Fruit fly (Drosophila melanogaster) whole organism, embryonic: ENCODE data around the gene crol.

ENCODE experiments used
- Asciz ChIP-seq: fragments of 200-800 bp; sonication (Bioruptor generic); optimal IDR thresholded peaks from 2 replicates; lab custom pipeline; 2017; ENCODE audit warnings: missing biosample characterization, mild to moderate bottlenecking, missing genetic modification characterization, missing genetic modification reagents
- Atf-2 ChIP-seq: fragments of 200-800 bp; sonication (Bioruptor generic); optimal IDR thresholded peaks from 2 replicates; lab custom pipeline; 2016; ENCODE audit warnings: missing biosample characterization, missing genetic modification characterization
- Awh ChIP-seq: fragments of 200-800 bp; sonication (Bioruptor generic); IDR thresholded peaks from 2 replicates; pipeline ENCODE4, ENCODE4 v1.3.6; 2022; ENCODE audit warnings: missing biosample characterization, missing genetic modification characterization
- Bdp1 ChIP-seq: fragments of 200-800 bp; sonication (Bioruptor generic); optimal IDR thresholded peaks from 3 replicates; lab custom pipeline; 2016; ENCODE audit warnings: missing biosample characterization, missing genetic modification characterization
- Bteb2 ChIP-seq: fragments of 200-800 bp; sonication (Bioruptor generic); optimal IDR thresholded peaks from 2 replicates; lab custom pipeline; 2016; ENCODE audit warnings: missing biosample characterization, missing genetic modification characterization
- CG11247 ChIP-seq: fragments of 200-800 bp; sonication (Bioruptor generic); IDR thresholded peaks from 2 replicates; pipeline ENCODE4 v1.3.6; 2022; ENCODE audit warnings: missing biosample characterization, missing genetic modification characterization
- CG14050 ChIP-seq: fragments of 200-800 bp; sonication (Bioruptor generic); IDR thresholded peaks from 3 replicates; pipeline ENCODE4 v1.3.6; 2022; ENCODE audit warnings: missing biosample characterization, missing genetic modification characterization
- CG14667 ChIP-seq: fragments of 200-800 bp; sonication (Bioruptor generic); IDR thresholded peaks from 2 replicates; pipeline ENCODE4 v1.3.6; 2022; ENCODE audit warnings: missing biosample characterization, missing genetic modification characterization
- CG14965 ChIP-seq: fragments of 200-800 bp; sonication (Bioruptor generic); optimal IDR thresholded peaks from 2 replicates; lab custom pipeline; 2016; ENCODE audit warnings: missing biosample characterization, missing genetic modification characterization, borderline replicate concordance
- CG15269 ChIP-seq: fragments of 200-800 bp; sonication (Bioruptor generic); optimal IDR thresholded peaks from 2 replicates; lab custom pipeline; 2018; ENCODE audit warnings: missing biosample characterization, mild to moderate bottlenecking, missing genetic modification characterization, moderate library complexity
- CG1647 ChIP-seq: fragments of 200-800 bp; sonication (Bioruptor generic); optimal IDR thresholded peaks from 3 replicates; lab custom pipeline; 2016; ENCODE audit warnings: missing biosample characterization, missing genetic modification characterization
- CG17829 ChIP-seq: fragments of 200-800 bp; optimal IDR thresholded peaks from 2 replicates; lab custom pipeline; 2019; ENCODE audit warnings: missing biosample characterization, mild to moderate bottlenecking, missing genetic modification characterization, moderate library complexity
- CG2120 ChIP-seq: fragments of 200-800 bp; sonication (Bioruptor generic); optimal IDR thresholded peaks from 3 replicates; lab custom pipeline; 2016; ENCODE audit warnings: missing biosample characterization, missing genetic modification characterization
- CG2199 ChIP-seq: fragments of 200-800 bp; sonication (Bioruptor generic); IDR thresholded peaks from 3 replicates; pipeline ENCODE4 v1.3.6; 2022; ENCODE audit warnings: missing biosample characterization, missing genetic modification characterization
- CG30431 ChIP-seq: fragments of 200-800 bp; sonication (Bioruptor generic); optimal IDR thresholded peaks from 2 replicates; lab custom pipeline; 2017; ENCODE audit warnings: missing biosample characterization, missing genetic modification characterization
- CG31365 ChIP-seq: fragments of 200-800 bp; sonication (Bioruptor generic); optimal IDR thresholded peaks from 2 replicates; lab custom pipeline; 2018; ENCODE audit warnings: missing biosample characterization, mild to moderate bottlenecking, missing genetic modification characterization
- CG33557 ChIP-seq: fragments of 200-800 bp; sonication (Bioruptor generic); optimal IDR thresholded peaks from 2 replicates; lab custom pipeline; 2019; ENCODE audit warnings: missing biosample characterization, mild to moderate bottlenecking, missing genetic modification characterization, moderate library complexity
- CG34376 ChIP-seq: fragments of 200-800 bp; sonication (Bioruptor generic); optimal IDR thresholded peaks from 2 replicates; lab custom pipeline; 2018; ENCODE audit warnings: missing biosample characterization, mild to moderate bottlenecking, missing genetic modification characterization
- CG3995 ChIP-seq: fragments of 200-800 bp; sonication (Bioruptor generic); optimal IDR thresholded peaks from 3 replicates; lab custom pipeline; 2016; ENCODE audit warnings: missing biosample characterization, missing genetic modification characterization
- CG6791 ChIP-seq: fragments of 200-800 bp; sonication (Bioruptor generic); IDR thresholded peaks from 3 replicates; pipeline ENCODE4 v1.3.6; 2022; ENCODE audit warnings: missing biosample characterization, missing genetic modification characterization; ENCODE audit not compliant: partially characterized antibody
- CG7839 ChIP-seq: fragments of 200-800 bp; sonication (Bioruptor generic); optimal IDR thresholded peaks from 3 replicates; lab custom pipeline; 2018; ENCODE audit warnings: missing biosample characterization, mild to moderate bottlenecking, missing genetic modification characterization, moderate library complexity
- CG7928 ChIP-seq: fragments of 200-800 bp; sonication (Bioruptor generic); optimal IDR thresholded peaks from 2 replicates; lab custom pipeline; 2017; ENCODE audit warnings: missing biosample characterization, mild to moderate bottlenecking, missing genetic modification characterization
- Camta ChIP-seq: fragments of 200-800 bp; sonication (Bioruptor generic); optimal IDR thresholded peaks from 2 replicates; lab custom pipeline; 2016; ENCODE audit warnings: missing biosample characterization, missing genetic modification characterization
- CoRest ChIP-seq: fragments of 200-800 bp; sonication (Bioruptor generic); optimal IDR thresholded peaks from 3 replicates; lab custom pipeline; 2018; ENCODE audit warnings: missing biosample characterization, mild to moderate bottlenecking, missing genetic modification characterization, moderate library complexity
- Drgx ChIP-seq: fragments of 200-800 bp; sonication (Bioruptor generic); IDR thresholded peaks from 2 replicates; pipeline ENCODE4 v1.3.6; 2022; ENCODE audit warnings: missing biosample characterization, missing genetic modification characterization
- Jarid2 ChIP-seq: fragments of 200-800 bp; sonication (Bioruptor generic); optimal IDR thresholded peaks from 3 replicates; lab custom pipeline; 2017; ENCODE audit warnings: mild to moderate bottlenecking, missing biosample characterization, missing genetic modification reagents, missing genetic modification characterization
- MBD-R2 ChIP-seq: fragments of 200-800 bp; sonication (Bioruptor generic); IDR thresholded peaks from 2 replicates; pipeline ENCODE4 v1.3.6; 2022; ENCODE audit warnings: missing biosample characterization, missing genetic modification characterization
- Ptx1 ChIP-seq: fragments of 200-800 bp; sonication (Bioruptor generic); IDR thresholded peaks from 2 replicates; pipeline ENCODE4 v1.3.6; 2022; ENCODE audit warnings: missing biosample characterization, missing genetic modification characterization
- Sox102F ChIP-seq: fragments of 200-800 bp; sonication (Bioruptor generic); optimal IDR thresholded peaks from 2 replicates; lab custom pipeline; 2018; ENCODE audit warnings: missing biosample characterization, mild to moderate bottlenecking, missing genetic modification characterization, moderate library complexity
- TFAM ChIP-seq: fragments of 200-800 bp; sonication (Bioruptor generic); optimal IDR thresholded peaks from 2 replicates; lab custom pipeline; 2017; ENCODE audit warnings: missing biosample characterization, missing genetic modification characterization, inconsistent platforms
- ato ChIP-seq: fragments of 200-800 bp; sonication (Bioruptor generic); IDR thresholded peaks from 2 replicates; pipeline ENCODE4 v1.3.6; 2022; ENCODE audit warnings: missing biosample characterization, missing genetic modification characterization; ENCODE audit not compliant: partially characterized antibody
- chm ChIP-seq: fragments of 200-800 bp; sonication (Bioruptor generic); IDR thresholded peaks from 2 replicates; pipeline ENCODE4 v1.3.6; 2022; ENCODE audit warnings: missing biosample characterization, missing genetic modification characterization
- chn ChIP-seq: fragments of 200-800 bp; sonication (Bioruptor generic); optimal IDR thresholded peaks from 2 replicates; lab custom pipeline; 2016; ENCODE audit warnings: missing biosample characterization, missing genetic modification characterization
- ci ChIP-seq: fragments of 200-800 bp; sonication (Bioruptor generic); IDR thresholded peaks from 3 replicates; pipeline ENCODE4 v1.3.6; 2022; ENCODE audit warnings: missing biosample characterization, missing genetic modification characterization
- dm ChIP-seq: fragments of 200-800 bp; sonication (Bioruptor generic); optimal IDR thresholded peaks from 3 replicates; lab custom pipeline; 2016; ENCODE audit warnings: missing biosample characterization, missing genetic modification characterization
- en ChIP-seq: fragments of 200-800 bp; sonication (Bioruptor generic); optimal IDR thresholded peaks from 2 replicates; lab custom pipeline; 2016; ENCODE audit warnings: missing biosample characterization, missing genetic modification characterization
- esg ChIP-seq: fragments of 200-800 bp; sonication (Bioruptor generic); conservative IDR thresholded peaks from 2 replicates; pipeline ENCODE4 v1.3.6; 2022; ENCODE audit warnings: missing biosample characterization, missing genetic modification characterization
- gem ChIP-seq: fragments of 200-800 bp; sonication (Bioruptor generic); optimal IDR thresholded peaks from 2 replicates; lab custom pipeline; 2019; ENCODE audit warnings: missing biosample characterization, mild to moderate bottlenecking, missing genetic modification characterization, moderate library complexity
- kay ChIP-seq: fragments of 200-800 bp; sonication (Bioruptor generic); optimal IDR thresholded peaks from 2 replicates; lab custom pipeline; 2016; ENCODE audit warnings: missing biosample characterization, missing genetic modification characterization
- knrl ChIP-seq: fragments of 200-800 bp; sonication (Bioruptor generic); IDR thresholded peaks from 3 replicates; pipeline ENCODE4 v1.3.6; 2022; ENCODE audit warnings: missing biosample characterization, missing genetic modification characterization; ENCODE audit not compliant: partially characterized antibody
- lmd ChIP-seq: fragments of 200-800 bp; sonication (Bioruptor generic); IDR thresholded peaks from 2 replicates; pipeline ENCODE4 v1.3.6; 2022; ENCODE audit warnings: missing biosample characterization, missing genetic modification characterization
- luna ChIP-seq: fragments of 200-800 bp; sonication (Bioruptor generic); optimal IDR thresholded peaks from 2 replicates; lab custom pipeline; 2016; ENCODE audit warnings: missing biosample characterization, missing genetic modification characterization
- onecut ChIP-seq: fragments of 200-800 bp; sonication (Bioruptor generic); IDR thresholded peaks from 2 replicates; pipeline ENCODE4 v1.3.6; 2022; ENCODE audit warnings: missing biosample characterization, missing genetic modification characterization
- pum ChIP-seq: fragments of 200-800 bp; sonication (Bioruptor generic); optimal IDR thresholded peaks from 2 replicates; lab custom pipeline; 2016; ENCODE audit warnings: missing biosample characterization, missing genetic modification characterization
- ro ChIP-seq: fragments of 200-800 bp; sonication (Bioruptor generic); IDR thresholded peaks from 2 replicates; pipeline ENCODE4 v1.3.6; 2022; ENCODE audit warnings: missing biosample characterization, missing genetic modification characterization
- sim ChIP-seq: fragments of 200-800 bp; sonication (Bioruptor generic); IDR thresholded peaks from 2 replicates; pipeline ENCODE4 v1.3.6; 2022; ENCODE audit warnings: missing biosample characterization, missing genetic modification characterization
- sima ChIP-seq: fragments of 200-800 bp; sonication (Bioruptor generic); optimal IDR thresholded peaks from 2 replicates; lab custom pipeline; 2016; ENCODE audit warnings: missing biosample characterization, missing genetic modification characterization
- sr ChIP-seq: fragments of 200-800 bp; sonication (Bioruptor generic); IDR thresholded peaks from 3 replicates; pipeline ENCODE4 v1.3.6; 2022; ENCODE audit warnings: missing biosample characterization, missing genetic modification characterization
- toy ChIP-seq: fragments of 200-800 bp; sonication (Bioruptor generic); IDR thresholded peaks from 2 replicates; pipeline ENCODE4 v1.3.6; 2022; ENCODE audit warnings: missing biosample characterization, missing genetic modification characterization
- trem ChIP-seq: fragments of 200-800 bp; optimal IDR thresholded peaks from 3 replicates; lab custom pipeline; 2019; ENCODE audit warnings: missing biosample characterization, mild to moderate bottlenecking, missing genetic modification characterization, moderate library complexity
- z ChIP-seq: fragments of 200-800 bp; sonication (Bioruptor generic); IDR thresholded peaks from 3 replicates; pipeline ENCODE4 v1.3.6; 2022; ENCODE audit warnings: missing biosample characterization, missing genetic modification characterization

crol gene

dm6 chr2L:11807697-11808226, 1.5 kb downstream of the crol start (continued):
- TF ChIP-seq sim (no peak), CG15269 (tag; lab: Kevin White, UChicago) (no peak), CG6791 (peak; percentile 60; the same call in 1 of the 3 replicates), Drgx (GFP tag; lab: Robert Waterston, UW) (peak; percentile 43; the same call in 1 of the 2 replicates), en (GFP tag; lab: Kevin White, UChicago) (no peak), chn (GFP tag; lab: Kevin White, UChicago) (no peak), Sox102F (no peak), lmd (GFP tag; lab: Robert Waterston, UW) (no peak), z (GFP tag; lab: Robert Waterston, UW) (0 out of 3 replicates have a peak, but pooled peaks have one; percentile 38), CG14050 (no peak), TFAM (GFP tag; lab: Kevin White, UChicago) (no peak), Atf-2 (no peak), CG17829 (tag; lab: Kevin White, UChicago) (no peak), ro (GFP tag; lab: Robert Waterston, UW) (no peak), ato (GFP tag; lab: Robert Waterston, UW) (peak; percentile 55; the same call in 1 of the 2 replicates), CG14965 (GFP tag; lab: Kevin White, UChicago) (no peak), chm (GFP tag; lab: Robert Waterston, UW) (peak; percentile 67; the same call in 1 of the 2 replicates), kay (GFP tag; lab: Kevin White, UChicago) (no peak), Bdp1 (GFP tag; lab: Kevin White, UChicago) (no peak), esg (GFP tag; lab: Robert Waterston, UW) (no peak), Bteb2 (GFP tag; lab: Kevin White, UChicago) (no peak), Camta (GFP tag; lab: Kevin White, UChicago) (no peak), trem (no peak), CG31365 (tag; lab: Kevin White, UChicago) (no peak), CoRest (no peak), Jarid2 (peak; percentile 87), CG33557 (GFP tag; lab: Kevin White, UChicago) (no peak), onecut (GFP tag; lab: Robert Waterston, UW) (peak; percentile 57), CG7839 (tag; lab: Kevin White, UChicago) (no peak), CG34376 (GFP tag; lab: Kevin White, UChicago) (peak; percentile 52), CG3995 (GFP tag; lab: Kevin White, UChicago) (no peak), CG7928 (GFP tag; lab: Kevin White, UChicago) (no peak), knrl (GFP tag; lab: Robert Waterston, UW) (peak; percentile 25; the same call in 1 of the 3 replicates), toy (GFP tag; lab: Robert Waterston, UW) (no peak), gem (no peak), CG11247 (GFP tag; lab: Robert Waterston, UW) (0 out of 2 replicates have a peak, but pooled peaks have one; percentile 10), sima (GFP tag; lab: Kevin White, UChicago) (no peak), CG1647 (GFP tag; lab: Kevin White, UChicago) (no peak), ci (GFP tag; lab: Robert Waterston, UW) (peak; percentile 80), Awh (GFP tag; lab: Robert Waterston, UW) (no peak), luna (GFP tag; lab: Kevin White, UChicago) (no peak), sr (GFP tag; lab: Robert Waterston, UW) (0 out of 3 replicates have a peak, but pooled peaks have one; percentile 61), CG2199 (GFP tag; lab: Robert Waterston, UW) (0 out of 3 replicates have a peak, but pooled peaks have one; percentile 74), CG14667 (GFP tag; lab: Robert Waterston, UW) (no peak), Asciz (GFP tag; lab: Kevin White, UChicago) (no peak), dm (GFP tag; lab: Kevin White, UChicago) (peak; percentile 39), CG30431 (GFP tag; lab: Kevin White, UChicago) (no peak), CG2120 (GFP tag; lab: Kevin White, UChicago) (no peak), pum (GFP tag; lab: Kevin White, UChicago) (no peak), Ptx1 (GFP tag; lab: Robert Waterston, UW) (no peak), MBD-R2 (peak; percentile 31; the same call in 1 of the 2 replicates)
